Fruit fly (Drosophila melanogaster): Measurements from ENCODE around the gene CG3823.

CG3823 gene

dm6 chrX:6353613-6353986 is 49.8 kb downstream of the CG3823 start (continued):
- TF ChIP-seq sr (GFP tag; IDR thresholded peaks at IDR 0.05), result 0 out of 3 replicates have a peak, but pooled peaks have one; percentile 8
- TF ChIP-seq lola (GFP tag; optimal IDR thresholded peaks at IDR 0.05), result peak in 1 of 3 experiments; percentile 87

- TF ChIP-seq CG8924 (tag; optimal IDR thresholded peaks at IDR 0.05) (no peak), Blimp-1 (GFP tag; optimal IDR thresholded peaks at IDR 0.05) (peak; percentile 35), Pdp1 (GFP tag; optimal IDR thresholded peaks at IDR 0.05) (peak in 1 of 2 experiments; percentile 96), CrebB (tag; optimal IDR thresholded peaks at IDR 0.05) (no peak), CG15479 (GFP tag; optimal IDR thresholded peaks at IDR 0.05) (peak; percentile 11), stc (GFP tag; IDR thresholded peaks at IDR 0.05) (no peak), CG3163 (GFP tag; optimal IDR thresholded peaks at IDR 0.05) (peak; percentile 11), Trl (optimal IDR thresholded peaks at IDR 0.05) (peak; percentile 49 to 65), Trl (GFP tag; optimal IDR thresholded peaks at IDR 0.05) (no peak), gsb-n (tag; optimal IDR thresholded peaks at IDR 0.05) (no peak), CG3726 (GFP tag; IDR thresholded peaks at IDR 0.05) (no peak), Ssrp (tag; optimal IDR thresholded peaks at IDR 0.05) (no peak), CG12071 (GFP tag; optimal IDR thresholded peaks at IDR 0.05) (no peak), ranshi (GFP tag; IDR thresholded peaks at IDR 0.05) (no peak), vvl (GFP tag; IDR thresholded peaks at IDR 0.05) (peak; percentile 32; the same call in 1 of the 2 replicates), CG42726 (GFP tag; IDR thresholded peaks at IDR 0.05; ENCODE audit: partially characterized antibody) (no peak)
Observed at dm6 chrX:6354163-6354562, 50.4 kb downstream of the CG3823 start.

dm6 chrX:6355090-6355679 is 51.4 kb downstream of the CG3823 start:
- TF ChIP-seq repo (GFP tag; optimal IDR thresholded peaks at IDR 0.05) (no peak), Nf-YA (GFP tag; IDR thresholded peaks at IDR 0.05) (no peak), CG10543 (GFP tag; optimal IDR thresholded peaks at IDR 0.05) (peak; percentile 39), CG10321 (GFP tag; IDR thresholded peaks at IDR 0.05) (no peak), CG11560 (tag; IDR thresholded peaks at IDR 0.05) (no peak), kni (GFP tag; optimal IDR thresholded peaks at IDR 0.05) (no peak), CG3281 (GFP tag; optimal IDR thresholded peaks at IDR 0.05) (peak; percentile 6), cwo (GFP tag; optimal IDR thresholded peaks at IDR 0.05) (peak; percentile 70), run (tag; optimal IDR thresholded peaks at IDR 0.05) (no peak), CG34376 (GFP tag; optimal IDR thresholded peaks at IDR 0.05) (peak; percentile 55), amos (GFP tag; IDR thresholded peaks at IDR 0.05; ENCODE audit: partially characterized antibody) (no peak), mirr (GFP tag; optimal IDR thresholded peaks at IDR 0.05) (peak; percentile 86), Dfd (GFP tag; optimal IDR thresholded peaks at IDR 0.05) (no peak), HLHmδ (GFP tag; optimal IDR thresholded peaks at IDR 0.05) (no peak), lab (GFP tag; optimal IDR thresholded peaks at IDR 0.05) (peak; percentile 34), sug (tag; optimal IDR thresholded peaks at IDR 0.05) (peak; percentile 99), gsb-n (tag; optimal IDR thresholded peaks at IDR 0.05) (no peak), CG5180 (GFP tag; optimal IDR thresholded peaks at IDR 0.05) (no peak), sd (tag; optimal IDR thresholded peaks at IDR 0.05) (peak; percentile 46), Fer3 (tag; optimal IDR thresholded peaks at IDR 0.05) (no peak), CG7357 (GFP tag; IDR thresholded peaks at IDR 0.05) (no peak), Abd-B (GFP tag; optimal IDR thresholded peaks at IDR 0.05) (no peak), exex (tag; optimal IDR thresholded peaks at IDR 0.05) (peak; percentile 65), schlank (tag; optimal IDR thresholded peaks at IDR 0.05) (no peak), NC2β (GFP tag; optimal IDR thresholded peaks at IDR 0.05) (no peak), trem (tag; optimal IDR thresholded peaks at IDR 0.05) (no peak), Pdp1 (GFP tag; optimal IDR thresholded peaks at IDR 0.05) (peak in 1 of 2 experiments; percentile 73), CG4617 (GFP tag; optimal IDR thresholded peaks at IDR 0.05; ENCODE audit: borderline replicate concordance) (no peak), CG32767 (GFP tag; IDR thresholded peaks at IDR 0.05) (no peak), CG10267 (tag; optimal IDR thresholded peaks at IDR 0.05) (no peak), Dip2 (GFP tag; IDR thresholded peaks at IDR 0.05) (no peak)

All from whole organism, embryonic.